Worm (Caenorhabditis elegans) whole organism, early embryonic: Measurements from ENCODE around the gene parn-2.

Experiments
- B0310.2 ChIP-seq: sonication (generic microtip); optimal IDR thresholded peaks from 2 replicates; lab custom pipeline; 2016; ENCODE audit warnings: mild to moderate bottlenecking, missing genetic modification characterization, missing compliant biosample characterization
- F13C5.2 ChIP-seq: sonication (generic microtip); optimal IDR thresholded peaks from 2 replicates; lab custom pipeline; 2017; ENCODE audit warnings: mild to moderate bottlenecking, missing genetic modification characterization, inconsistent platforms, missing compliant biosample characterization
- aly-1 ChIP-seq: sonication (generic microtip); optimal IDR thresholded peaks from 2 replicates; lab custom pipeline; 2016; ENCODE audit warnings: missing genetic modification characterization, missing compliant biosample characterization
- ama-1 ChIP-seq: fragments of 150-350 bp; optimal IDR thresholded peaks from 2 replicates; lab custom pipeline; 2014
- ceh-13 ChIP-seq: fragments of 200-800 bp; sonication (Bioruptor generic); optimal IDR thresholded peaks from 2 replicates; lab custom pipeline; 2018; ENCODE audit warnings: mild to moderate bottlenecking, missing genetic modification characterization, missing compliant biosample characterization
- ceh-36 ChIP-seq: sonication (generic microtip); optimal IDR thresholded peaks from 2 replicates; lab custom pipeline; 2016; ENCODE audit warnings: missing genetic modification characterization, inconsistent platforms, missing compliant biosample characterization
- ets-7 ChIP-seq: sonication (generic microtip); optimal IDR thresholded peaks from 2 replicates; lab custom pipeline; 2016; ENCODE audit warnings: missing genotype, missing genetic modification characterization, missing compliant biosample characterization
- flt-1 ChIP-seq: fragments of 200-800 bp; sonication (Bioruptor generic); IDR thresholded peaks from 2 replicates; pipeline ENCODE4 v1.3.6; 2022; ENCODE audit warnings: missing genetic modification characterization, missing compliant biosample characterization
- hmbx-1 ChIP-seq: sonication (generic microtip); optimal IDR thresholded peaks from 2 replicates; lab custom pipeline; 2016; ENCODE audit warnings: mild to moderate bottlenecking, missing genetic modification characterization, missing compliant biosample characterization
- hmg-4 ChIP-seq: fragments of 200-800 bp; sonication (Bioruptor generic); optimal IDR thresholded peaks from 2 replicates; lab custom pipeline; 2018; ENCODE audit warnings: mild to moderate bottlenecking, missing genetic modification characterization, missing compliant biosample characterization
- hnd-1 ChIP-seq: sonication (generic microtip); optimal IDR thresholded peaks from 2 replicates; lab custom pipeline; 2016; ENCODE audit warnings: missing genetic modification characterization, missing compliant biosample characterization
- pes-1 ChIP-seq: fragments of 200-800 bp; sonication (Bioruptor generic); IDR thresholded peaks from 2 replicates; pipeline ENCODE4 v1.3.6; 2022; ENCODE audit warnings: missing genetic modification reagents, missing genetic modification characterization, missing compliant biosample characterization
- scrt-1 ChIP-seq: fragments of 200-800 bp; sonication (Bioruptor generic); IDR thresholded peaks from 2 replicates; pipeline ENCODE4 v1.3.6; 2022; ENCODE audit warnings: missing genetic modification characterization, missing compliant biosample characterization
- sea-1 ChIP-seq: fragments of 200-800 bp; sonication (Bioruptor generic); conservative IDR thresholded peaks from 2 replicates; pipeline ENCODE4 v1.3.6; 2022; ENCODE audit warnings: missing genetic modification characterization, missing compliant biosample characterization
- tbx-11 ChIP-seq: fragments of 200-800 bp; sonication (Bioruptor generic); IDR thresholded peaks from 2 replicates; pipeline ENCODE4 v1.3.6; 2022; ENCODE audit warnings: missing genetic modification characterization, missing compliant biosample characterization
- tbx-37 ChIP-seq: fragments of 200-800 bp; sonication (Bioruptor generic); conservative IDR thresholded peaks from 2 replicates; pipeline ENCODE4 v1.3.6; 2022; ENCODE audit warnings: missing genetic modification reagents, missing genetic modification characterization, missing compliant biosample characterization
- tra-4 ChIP-seq: sonication (generic microtip); optimal IDR thresholded peaks from 2 replicates; lab custom pipeline; 2017; ENCODE audit warnings: missing genetic modification characterization, missing compliant biosample characterization

parn-2 gene

ce11 chrII:12264847-12265246 is 8.4 kb upstream of the parn-2 start:
- TF ChIP-seq ets-7: no peak
- TF ChIP-seq tra-4: no peak
- TF ChIP-seq hmg-4 (GFP tag; lab: Kevin White, UChicago): no peak

ce11 chrII:12263971-12264554 is 7.6 kb upstream of the parn-2 start, which contains the start of gene faxc-1:
Gene faxc-1, plus strand, starts transcription at chrII:12264192.
- TF ChIP-seq sea-1 (GFP tag; lab: Robert Waterston, UW) (no peak), scrt-1 (no peak), tbx-37 (GFP tag; lab: Robert Waterston, UW) (no peak), hmbx-1 (tag; lab: Kevin White, UChicago) (no peak), tbx-11 (no peak), pes-1 (GFP tag; lab: Robert Waterston, UW) (no peak), ceh-36 (tag; lab: Kevin White, UChicago) (no peak), hnd-1 (tag; lab: Kevin White, UChicago) (no peak)

- TF ChIP-seq B0310.2 (tag; lab: Kevin White, UChicago) (no peak), hmg-4 (GFP tag; lab: Kevin White, UChicago) (peak; percentile 50), tbx-11 (no peak), flt-1 (GFP tag; lab: Robert Waterston, UW) (no peak), sea-1 (GFP tag; lab: Robert Waterston, UW) (0 out of 2 replicates have a peak, but pooled peaks have one; percentile 13), hmbx-1 (tag; lab: Kevin White, UChicago) (no peak)
These were observed 6.1 kb upstream of the parn-2 start for ce11 chrII:12262567-12262966.

- no peak for TF ChIP-seq tra-4
- no peak for TF ChIP-seq scrt-1
- TF ChIP-seq hmbx-1 (tag; lab: Kevin White, UChicago): no peak
- no peak for TF ChIP-seq tbx-11
- no peak for TF ChIP-seq ama-1 (lab: Kevin White, UChicago)
- TF ChIP-seq hmg-4 (GFP tag; lab: Kevin White, UChicago): no peak
- TF ChIP-seq ceh-36 (tag; lab: Kevin White, UChicago): no peak
- no peak for TF ChIP-seq tbx-37 (GFP tag; lab: Robert Waterston, UW)
- no peak for TF ChIP-seq F13C5.2 (tag; lab: Kevin White, UChicago)
- no peak for TF ChIP-seq flt-1 (GFP tag; lab: Robert Waterston, UW)
- TF ChIP-seq B0310.2 (tag; lab: Kevin White, UChicago): no peak
- no peak for TF ChIP-seq pes-1 (GFP tag; lab: Robert Waterston, UW)
These were observed 4.9 kb upstream of the parn-2 start for ce11 chrII:12261147-12261821.

ce11 chrII:12260538-12260937 is 4.1 kb upstream of the parn-2 start:
- TF ChIP-seq aly-1 (tag; lab: Kevin White, UChicago): no peak
- no peak for TF ChIP-seq tbx-11
- no peak for TF ChIP-seq ama-1 (lab: Kevin White, UChicago)
- no peak for TF ChIP-seq B0310.2 (tag; lab: Kevin White, UChicago)
- TF ChIP-seq ceh-36 (tag; lab: Kevin White, UChicago): no peak
- no peak for TF ChIP-seq pes-1 (GFP tag; lab: Robert Waterston, UW)
- TF ChIP-seq tbx-37 (GFP tag; lab: Robert Waterston, UW): no peak
- TF ChIP-seq sea-1 (GFP tag; lab: Robert Waterston, UW): no peak

ce11 chrII:12257095-12257494 is 667 bp upstream of the parn-2 start:
- TF ChIP-seq ceh-36 (tag; lab: Kevin White, UChicago) (no peak), tbx-37 (GFP tag; lab: Robert Waterston, UW) (no peak), sea-1 (GFP tag; lab: Robert Waterston, UW) (no peak), flt-1 (GFP tag; lab: Robert Waterston, UW) (no peak), pes-1 (GFP tag; lab: Robert Waterston, UW) (no peak)

- no peak for TF ChIP-seq tbx-37 (GFP tag; lab: Robert Waterston, UW)
- TF ChIP-seq hnd-1 (tag; lab: Kevin White, UChicago): no peak
- no peak for TF ChIP-seq ceh-36 (tag; lab: Kevin White, UChicago)
- TF ChIP-seq ceh-13 (GFP tag; lab: Kevin White, UChicago): no peak
- TF ChIP-seq flt-1 (GFP tag; lab: Robert Waterston, UW): no peak
- TF ChIP-seq ets-7: no peak
- no peak for TF ChIP-seq pes-1 (GFP tag; lab: Robert Waterston, UW)
- TF ChIP-seq F13C5.2 (tag; lab: Kevin White, UChicago): no peak
These were observed 739 bp downstream of the parn-2 start for ce11 chrII:12255545-12256233.

- TF ChIP-seq pes-1 (GFP tag; lab: Robert Waterston, UW) (no peak), tbx-11 (no peak), ama-1 (lab: Kevin White, UChicago) (no peak), ceh-13 (GFP tag; lab: Kevin White, UChicago) (no peak), B0310.2 (tag; lab: Kevin White, UChicago) (no peak), hmbx-1 (tag; lab: Kevin White, UChicago) (no peak), hnd-1 (tag; lab: Kevin White, UChicago) (no peak), F13C5.2 (tag; lab: Kevin White, UChicago) (no peak), sea-1 (GFP tag; lab: Robert Waterston, UW) (no peak), hmg-4 (GFP tag; lab: Kevin White, UChicago) (no peak), tbx-37 (GFP tag; lab: Robert Waterston, UW) (no peak), ceh-36 (tag; lab: Kevin White, UChicago) (no peak)
These were observed 7.4 kb downstream of the parn-2 start, which contains the start of gene tag-276 for ce11 chrII:12249042-12249441. Gene tag-276, minus strand, starts transcription at chrII:12249142.
